Fruit fly (Drosophila melanogaster): ENCODE measurements around the gene Kap-alpha3.

Gene Kap-alpha3

dm6 chr3R:9598099-9598498, 20.6 kb upstream of the Kap-alpha3 start (continued):
- TF ChIP-seq Eip78C (GFP tag) (peak; percentile 6), CG8319 (GFP tag; optimal IDR thresholded peaks at IDR 0.05) (peak; percentile 61), Blimp-1 (GFP tag; optimal IDR thresholded peaks at IDR 0.05) (peak; percentile 17), topi (GFP tag; optimal IDR thresholded peaks at IDR 0.05) (peak; percentile 58), ss (GFP tag; optimal IDR thresholded peaks at IDR 0.05) (peak in 1 of 2 experiments; percentile 31), fd85E (GFP tag; optimal IDR thresholded peaks at IDR 0.05) (peak; percentile 32), CG6854 (GFP tag; optimal IDR thresholded peaks at IDR 0.05) (peak; percentile 39), Sox14 (GFP tag; optimal IDR thresholded peaks at IDR 0.05) (peak; percentile 82), lz (GFP tag; optimal IDR thresholded peaks at IDR 0.05) (peak; percentile 73), CG15336 (GFP tag; IDR thresholded peaks at IDR 0.05) (peak; percentile 92), Smox (GFP tag; optimal IDR thresholded peaks at IDR 0.05) (no peak), OdsH (GFP tag; optimal IDR thresholded peaks at IDR 0.05) (peak; percentile 88), CG16779 (tag; optimal IDR thresholded peaks at IDR 0.05) (peak; percentile 41), CG6163 (GFP tag; IDR thresholded peaks at IDR 0.05) (peak; percentile 86), fd59A (GFP tag; optimal IDR thresholded peaks at IDR 0.05) (peak; percentile 54), CG1621 (tag; optimal IDR thresholded peaks at IDR 0.05) (peak; percentile 52), achi (GFP tag; optimal IDR thresholded peaks at IDR 0.05) (peak; percentile 84), CG3919 (GFP tag; optimal IDR thresholded peaks at IDR 0.05) (peak; percentile 92), CG6276 (GFP tag; optimal IDR thresholded peaks at IDR 0.05) (peak; percentile 87), fkh (GFP tag; optimal IDR thresholded peaks at IDR 0.05) (no peak), svp (GFP tag) (no peak), CG32006 (GFP tag; optimal IDR thresholded peaks at IDR 0.05) (peak; percentile 96), spab (GFP tag; optimal IDR thresholded peaks at IDR 0.05) (peak; percentile 64)

dm6 chr3R:9596615-9597014, 19.1 kb upstream of the Kap-alpha3 start:
- no peak for TF ChIP-seq Eip75B (GFP tag; optimal IDR thresholded peaks at IDR 0.05)
- peak; percentile 15 for TF ChIP-seq Eip78C (GFP tag)

- TF ChIP-seq Sox15 (GFP tag; optimal IDR thresholded peaks at IDR 0.05): no peak
- no peak for TF ChIP-seq salr (GFP tag; optimal IDR thresholded peaks at IDR 0.05)
- peak; percentile 47 for TF ChIP-seq fkh (GFP tag; optimal IDR thresholded peaks at IDR 0.05)
- no peak for TF ChIP-seq svp (GFP tag)
Observed at dm6 chr3R:9595681-9596357, 18.3 kb upstream of the Kap-alpha3 start.

DNA sequence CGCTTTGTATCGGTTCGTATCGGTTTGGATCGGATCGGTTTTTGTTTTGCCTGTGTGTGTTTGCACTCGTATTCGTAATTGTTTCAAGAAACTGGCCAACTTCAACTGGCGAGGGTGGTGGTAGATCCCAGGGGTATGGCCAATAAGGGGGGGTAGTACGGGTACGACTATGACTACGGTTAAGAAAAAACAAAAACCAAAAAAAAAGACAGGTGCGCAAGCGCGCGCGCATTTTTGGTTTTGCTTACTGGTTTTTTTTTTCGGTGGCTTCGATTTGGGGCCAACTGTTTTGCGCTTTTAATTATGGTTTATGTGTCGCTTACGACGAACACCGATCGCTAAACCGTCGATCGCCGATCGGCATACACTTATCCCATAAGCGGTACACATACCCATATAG, 17.3 kb upstream of the Kap-alpha3 start:
- TF ChIP-seq svp (GFP tag): no peak
- TF ChIP-seq Smox (GFP tag; optimal IDR thresholded peaks at IDR 0.05): no peak
- no peak for TF ChIP-seq CG3919 (GFP tag; optimal IDR thresholded peaks at IDR 0.05)
- no peak for TF ChIP-seq CG6808 (GFP tag; optimal IDR thresholded peaks at IDR 0.05)
- TF ChIP-seq Sox102F (GFP tag; optimal IDR thresholded peaks at IDR 0.05): no peak
- TF ChIP-seq Eip93F (GFP tag; optimal IDR thresholded peaks at IDR 0.05): no peak
- TF ChIP-seq CG6792 (GFP tag; optimal IDR thresholded peaks at IDR 0.05): no peak
- no peak for TF ChIP-seq CG31627 (GFP tag; optimal IDR thresholded peaks at IDR 0.05)
- TF ChIP-seq Ets96B (tag; optimal IDR thresholded peaks at IDR 0.05): no peak
- TF ChIP-seq dac (GFP tag; optimal IDR thresholded peaks at IDR 0.05): no peak
- peak; percentile 45 for TF ChIP-seq CG15336 (GFP tag; IDR thresholded peaks at IDR 0.05)
- no peak for TF ChIP-seq Gug (GFP tag; IDR thresholded peaks at IDR 0.05)
- TF ChIP-seq CG8119 (GFP tag; IDR thresholded peaks at IDR 0.05): peak; percentile 16; the same call in 2 of the 3 replicates
- no peak for TF ChIP-seq CG1621 (tag; optimal IDR thresholded peaks at IDR 0.05)
- TF ChIP-seq Sox14 (GFP tag; optimal IDR thresholded peaks at IDR 0.05): no peak
- no peak for TF ChIP-seq pdm3 (GFP tag; optimal IDR thresholded peaks at IDR 0.05)
- peak; percentile 69 for TF ChIP-seq eg (GFP tag; IDR thresholded peaks at IDR 0.05)
- TF ChIP-seq CG11294 (GFP tag; IDR thresholded peaks at IDR 0.05): no peak
- TF ChIP-seq CG7368 (GFP tag; optimal IDR thresholded peaks at IDR 0.05): no peak
- TF ChIP-seq CG6854 (GFP tag; optimal IDR thresholded peaks at IDR 0.05): no peak
- no peak for TF ChIP-seq Hr39 (GFP tag; optimal IDR thresholded peaks at IDR 0.05)
- TF ChIP-seq CG6163 (GFP tag; IDR thresholded peaks at IDR 0.05): peak; percentile 47
- TF ChIP-seq fkh (GFP tag; optimal IDR thresholded peaks at IDR 0.05): no peak
- TF ChIP-seq Eip78C (GFP tag): no peak
- no peak for TF ChIP-seq acj6 (GFP tag; optimal IDR thresholded peaks at IDR 0.05)
- TF ChIP-seq Eip75B (GFP tag; optimal IDR thresholded peaks at IDR 0.05): no peak
- TF ChIP-seq topi (GFP tag; optimal IDR thresholded peaks at IDR 0.05): no peak
- TF ChIP-seq CG11762 (GFP tag; optimal IDR thresholded peaks at IDR 0.05; ENCODE audit: insufficient read depth): no peak
